Worm (Caenorhabditis elegans) whole organism, early embryonic: ENCODE results near the gene hrg-6.

Experiments
- ama-1 ChIP-seq: fragments of 150-350 bp; optimal IDR thresholded peaks from 2 replicates; lab custom pipeline; 2014
- scrt-1 ChIP-seq: fragments of 200-800 bp; sonication (Bioruptor generic); IDR thresholded peaks from 2 replicates; pipeline ENCODE4 v1.3.6; 2022; ENCODE audit warnings: missing genetic modification characterization, missing compliant biosample characterization

- no peak for TF ChIP-seq ama-1 (lab: Kevin White, UChicago)
- TF ChIP-seq scrt-1: no peak
These were observed 12.0 kb downstream of the hrg-6 start for ce11 chrIV:11044377-11044776.
